Worm (Caenorhabditis elegans): Measurements from ENCODE around the gene sto-2.

Gene sto-2

ce11 chrX:5323287-5323686 lies at the start of gene sto-2:
Gene sto-2, minus strand, starts transcription at chrX:5323387.
- TF ChIP-seq pqm-1 (tag; optimal IDR thresholded peaks at IDR 0.05) (no peak), nhr-76 (tag; optimal IDR thresholded peaks at IDR 0.05) (no peak), mdl-1 (tag; optimal IDR thresholded peaks at IDR 0.05) (no peak), C34B4.2 (tag; optimal IDR thresholded peaks at IDR 0.05) (no peak), unc-130 (tag; optimal IDR thresholded peaks at IDR 0.05) (no peak), hpl-2 (GFP tag; optimal IDR thresholded peaks at IDR 0.05) (no peak), fkh-10 (GFP tag; optimal IDR thresholded peaks at IDR 0.05) (no peak), mep-1 (tag; optimal IDR thresholded peaks at IDR 0.05) (no peak), unc-62 (GFP tag; optimal IDR thresholded peaks at IDR 0.05) (no peak), jun-1 (tag; optimal IDR thresholded peaks at IDR 0.05) (no peak), nhr-85 (tag) (no peak), ceh-63 (GFP tag; optimal IDR thresholded peaks at IDR 0.05) (no peak), snpc-4 (tag; optimal IDR thresholded peaks at IDR 0.05) (no peak), ama-1 (optimal IDR thresholded peaks at IDR 0.05) (no peak), elt-3 (tag; optimal IDR thresholded peaks at IDR 0.05) (no peak)

DNA sequence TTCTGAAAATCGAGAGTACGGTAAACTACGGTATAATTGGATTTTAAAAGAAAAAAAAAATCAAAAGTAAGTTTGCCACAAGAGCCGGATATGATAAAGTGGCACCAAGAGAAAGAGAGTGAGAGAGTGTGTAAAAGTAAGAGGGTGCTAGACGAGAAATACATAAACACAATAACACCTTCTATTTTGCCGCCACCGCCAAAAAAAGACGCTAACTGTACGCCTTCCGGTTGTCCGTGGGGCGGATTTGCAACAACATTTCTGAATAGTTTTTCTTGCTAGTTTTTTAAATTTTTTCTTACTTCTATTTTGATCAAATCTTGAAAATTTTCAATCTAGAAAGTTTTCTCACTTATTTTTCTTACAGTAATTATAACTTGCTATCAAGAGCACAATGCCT lies 49.5 kb upstream of the sto-2 start, which contains the start of gene F35C8.8:
F35C8.8 (minus strand) TSS at position 2 of the 400 bp plus-strand sequence.
- no peak for TF ChIP-seq unc-62 (GFP tag; optimal IDR thresholded peaks at IDR 0.05)
- no peak for TF ChIP-seq mdl-1 (tag; optimal IDR thresholded peaks at IDR 0.05)
- TF ChIP-seq aha-1 (tag; optimal IDR thresholded peaks at IDR 0.05): no peak
- no peak for TF ChIP-seq nhr-77 (tag; optimal IDR thresholded peaks at IDR 0.05)
- no peak for TF ChIP-seq efl-3 (GFP tag; optimal IDR thresholded peaks at IDR 0.05)
- TF ChIP-seq ceh-8 (GFP tag; optimal IDR thresholded peaks at IDR 0.05): no peak
- no peak for TF ChIP-seq egl-13 (tag; optimal IDR thresholded peaks at IDR 0.05)
- no peak for TF ChIP-seq snu-23 (GFP tag; optimal IDR thresholded peaks at IDR 0.05)
- TF ChIP-seq tlp-1 (tag; optimal IDR thresholded peaks at IDR 0.05): no peak
- TF ChIP-seq jun-1 (tag; optimal IDR thresholded peaks at IDR 0.05): no peak
- no peak for TF ChIP-seq lin-35 (GFP tag; optimal IDR thresholded peaks at IDR 0.05)
- no peak for TF ChIP-seq dpl-1 (GFP tag; optimal IDR thresholded peaks at IDR 0.05)
- TF ChIP-seq blmp-1 (tag; optimal IDR thresholded peaks at IDR 0.05): no peak
- no peak for TF ChIP-seq sup-37 (GFP tag; optimal IDR thresholded peaks at IDR 0.05)
- TF ChIP-seq sptf-1 (tag; optimal IDR thresholded peaks at IDR 0.05): no peak

DNA sequence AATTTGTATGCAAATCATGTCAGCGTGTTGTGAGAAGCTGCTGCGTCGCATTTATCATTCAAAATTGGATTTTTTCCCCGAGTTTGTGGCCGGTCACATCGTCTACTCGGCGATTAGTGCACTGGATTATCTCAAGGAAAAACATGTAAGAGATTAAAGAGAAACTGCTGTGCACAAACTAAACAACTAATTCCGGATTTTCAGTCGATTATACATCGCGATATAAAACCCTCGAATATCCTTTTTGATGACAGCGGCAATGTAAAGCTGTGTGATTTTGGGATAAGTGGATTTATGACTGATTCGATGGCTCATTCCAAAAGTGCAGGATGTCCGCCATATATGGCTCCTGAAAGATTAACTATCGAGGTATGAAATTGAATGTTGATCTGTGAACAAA lies 47.4 kb upstream of the sto-2 start:
- no peak for TF ChIP-seq nhr-11 (tag; optimal IDR thresholded peaks at IDR 0.05)
- TF ChIP-seq dsc-1 (tag; optimal IDR thresholded peaks at IDR 0.05): peak; percentile 77
- TF ChIP-seq lin-13 (GFP tag; optimal IDR thresholded peaks at IDR 0.05): no peak
- TF ChIP-seq egl-13 (tag; optimal IDR thresholded peaks at IDR 0.05): peak; percentile 58
- TF ChIP-seq nhr-19 (GFP tag; conservative IDR thresholded peaks at IDR 0.05): no peak
- no peak for TF ChIP-seq Y116A8C.19 (tag; optimal IDR thresholded peaks at IDR 0.05; ENCODE audit: borderline replicate concordance)
- no peak for TF ChIP-seq ztf-11 (tag; optimal IDR thresholded peaks at IDR 0.05)
- TF ChIP-seq lin-14 (GFP tag; optimal IDR thresholded peaks at IDR 0.05): no peak
- no peak for TF ChIP-seq blmp-1 (tag; optimal IDR thresholded peaks at IDR 0.05)
- no peak for TF ChIP-seq mab-9 (GFP tag; IDR thresholded peaks at IDR 0.05)
- TF ChIP-seq aha-1 (tag; optimal IDR thresholded peaks at IDR 0.05): no peak
- TF ChIP-seq nhr-85 (tag): no peak
- no peak for TF ChIP-seq ceh-82 (tag; optimal IDR thresholded peaks at IDR 0.05)
- no peak for TF ChIP-seq hpl-2 (GFP tag; optimal IDR thresholded peaks at IDR 0.05)
- TF ChIP-seq nhr-76 (tag; optimal IDR thresholded peaks at IDR 0.05): no peak
- TF ChIP-seq lir-3 (tag; optimal IDR thresholded peaks at IDR 0.05; ENCODE audit: poor library complexity): no peak
- no peak for TF ChIP-seq efl-1 (optimal IDR thresholded peaks at IDR 0.05)
- TF ChIP-seq efl-1 (GFP tag; optimal IDR thresholded peaks at IDR 0.05 in 1 of 2): peak in 1 of 2 experiments; percentile 53
- no peak for TF ChIP-seq F16B12.6 (tag; optimal IDR thresholded peaks at IDR 0.05)
- no peak for TF ChIP-seq snu-23 (GFP tag; optimal IDR thresholded peaks at IDR 0.05)

Measured in whole organism, L1 larva.